Fruit fly (Drosophila melanogaster) S2 (cell line): ENCODE results near the gene acj6.

Experiments
- CG8478 ChIP-seq: fragments of >200 bp; optimal IDR thresholded peaks from 2 replicates; lab custom pipeline; 2018
- CTCF ChIP-seq, 2 experiments: fragments of >200 bp; optimal IDR thresholded peaks; 2 replicates each; lab custom pipeline; 2018

DNA sequence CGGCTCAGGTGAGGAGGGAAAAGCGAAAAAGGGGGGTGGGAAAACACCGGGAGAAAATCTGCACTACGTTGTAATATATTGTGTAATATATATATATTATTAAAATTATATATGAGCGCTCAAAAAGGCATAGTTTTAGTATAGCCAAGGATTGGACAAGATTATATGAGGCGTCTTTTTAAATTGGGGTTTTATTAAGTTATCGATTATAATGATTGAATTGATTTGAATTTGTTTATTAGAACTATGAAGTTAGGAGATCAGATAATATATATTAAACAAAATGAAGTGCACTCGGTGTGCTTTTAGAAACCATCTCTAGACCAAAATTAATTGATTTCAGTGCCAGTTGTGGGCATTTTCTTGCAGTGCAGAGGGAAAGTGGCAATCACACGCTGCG is 15.2 kb downstream of the acj6 start:
- TF ChIP-seq CTCF (optimal IDR thresholded peaks at IDR 0.05; lab: Kevin White, UChicago) (no peak), CG8478 (lab: Kevin White, UChicago) (no peak)
